Fruit fly (Drosophila melanogaster) whole organism, embryonic: ENCODE results near the gene CG16853.

Experiments
- Atf6 ChIP-seq: fragments of 200-800 bp; sonication (Bioruptor generic); IDR thresholded peaks from 2 replicates; pipeline ENCODE4 v1.3.6; 2022; ENCODE audit warnings: missing biosample characterization, missing genetic modification characterization
- BtbVII ChIP-seq: fragments of 200-800 bp; sonication (Bioruptor generic); optimal IDR thresholded peaks from 3 replicates; lab custom pipeline; 2017; ENCODE audit warnings: missing biosample characterization, mild to moderate bottlenecking, missing genetic modification characterization
- CG11093 ChIP-seq: fragments of 200-800 bp; sonication (Bioruptor generic); IDR thresholded peaks from 3 replicates; pipeline ENCODE4 v1.3.6; 2022; ENCODE audit warnings: missing biosample characterization, missing genetic modification characterization
- CG11560 ChIP-seq: fragments of 200-800 bp; sonication (Bioruptor generic); IDR thresholded peaks from 3 replicates; pipeline ENCODE4 v1.3.6; 2022; ENCODE audit warnings: missing biosample characterization, missing genetic modification characterization
- CG12942 ChIP-seq: fragments of 200-800 bp; sonication (Bioruptor generic); optimal IDR thresholded peaks from 3 replicates; lab custom pipeline; 2016; ENCODE audit warnings: missing biosample characterization, missing genetic modification characterization
- CG13287 ChIP-seq: fragments of 200-800 bp; sonication (Bioruptor generic); IDR thresholded peaks from 2 replicates; pipeline ENCODE4 v1.3.6; 2022; ENCODE audit warnings: missing biosample characterization, missing genetic modification characterization; ENCODE audit not compliant: partially characterized antibody
- CG13775 ChIP-seq: fragments of 200-800 bp; sonication (Bioruptor generic); optimal IDR thresholded peaks from 3 replicates; lab custom pipeline; 2017; ENCODE audit warnings: missing biosample characterization, mild to moderate bottlenecking, missing genetic modification characterization
- CG1603 ChIP-seq: fragments of 200-800 bp; sonication (Bioruptor generic); optimal IDR thresholded peaks from 2 replicates; lab custom pipeline; 2019; ENCODE audit warnings: missing biosample characterization, mild to moderate bottlenecking, missing genetic modification characterization, moderate library complexity
- CG18619 ChIP-seq: fragments of 200-800 bp; sonication (Bioruptor generic); optimal IDR thresholded peaks from 3 replicates; lab custom pipeline; 2017; ENCODE audit warnings: missing biosample characterization, mild to moderate bottlenecking, missing genetic modification characterization
- CG30431 ChIP-seq: fragments of 200-800 bp; sonication (Bioruptor generic); optimal IDR thresholded peaks from 2 replicates; lab custom pipeline; 2017; ENCODE audit warnings: missing biosample characterization, missing genetic modification characterization
- CG6254 ChIP-seq: fragments of 200-800 bp; sonication (Bioruptor generic); optimal IDR thresholded peaks from 3 replicates; lab custom pipeline; 2017; ENCODE audit warnings: mild to moderate bottlenecking, missing biosample characterization, missing genetic modification reagents, missing genetic modification characterization
- CG8765 ChIP-seq: fragments of 200-800 bp; sonication (Bioruptor generic); IDR thresholded peaks from 2 replicates; pipeline ENCODE4 v1.3.6; 2022; ENCODE audit warnings: missing biosample characterization, missing genetic modification characterization
- CG9437 ChIP-seq: fragments of 200-800 bp; sonication (Bioruptor generic); optimal IDR thresholded peaks from 2 replicates; lab custom pipeline; 2018; ENCODE audit warnings: missing biosample characterization, mild to moderate bottlenecking, missing genetic modification characterization
- CG9876 ChIP-seq: fragments of 200-800 bp; sonication (Bioruptor generic); optimal IDR thresholded peaks from 2 replicates; lab custom pipeline; 2016; ENCODE audit warnings: missing biosample characterization, missing genetic modification characterization
- CTCF ChIP-seq: fragments of 200-800 bp; sonication (Bioruptor generic); optimal IDR thresholded peaks from 2 replicates; lab custom pipeline; 2017; ENCODE audit warnings: missing biosample characterization, mild to moderate bottlenecking, missing genetic modification characterization, moderate library complexity
- ERR ChIP-seq: fragments of 200-800 bp; sonication (Bioruptor generic); optimal IDR thresholded peaks from 2 replicates; lab custom pipeline; 2016; ENCODE audit warnings: missing biosample characterization, missing genetic modification characterization
- Eip74EF ChIP-seq, 2 experiments: fragments of 200-800 bp in 1 of 2; fragments of >200 bp in 1 of 2; sonication (Bioruptor generic) in 1 of 2; optimal IDR thresholded peaks; 2 replicates each; lab custom pipeline; 2017 to 2019; ENCODE audit warnings: missing biosample characterization in 2 of 2, missing genetic modification characterization in 2 of 2, mild to moderate bottlenecking in 1 of 2, moderate library complexity in 1 of 2
- HLH4C ChIP-seq: fragments of 200-800 bp; sonication (Bioruptor generic); IDR thresholded peaks from 3 replicates; pipeline ENCODE4 v1.3.6; 2022; ENCODE audit warnings: missing biosample characterization, missing genetic modification characterization; ENCODE audit not compliant: partially characterized antibody
- Hmr ChIP-seq: fragments of 200-800 bp; sonication (Bioruptor generic); optimal IDR thresholded peaks from 3 replicates; lab custom pipeline; 2017; ENCODE audit warnings: mild to moderate bottlenecking, missing biosample characterization, missing genetic modification reagents, missing genetic modification characterization
- Med ChIP-seq: fragments of 200-800 bp; sonication (Bioruptor generic); peaks from one replicate; lab custom pipeline; 2016; ENCODE audit warnings: missing biosample characterization, missing genetic modification characterization, mild to moderate bottlenecking, inconsistent platforms, moderate library complexity
- Rfx ChIP-seq: fragments of 200-800 bp; sonication (Bioruptor generic); IDR thresholded peaks from 2 replicates; pipeline ENCODE4 v1.3.6; 2022; ENCODE audit warnings: missing biosample characterization, missing genetic modification characterization
- Taf1 ChIP-seq: fragments of 200-800 bp; sonication (Bioruptor generic); IDR thresholded peaks from 2 replicates; pipeline ENCODE4 v1.3.6; 2022; ENCODE audit warnings: missing biosample characterization, missing genetic modification characterization
- Usf ChIP-seq: fragments of 200-800 bp; sonication (Bioruptor generic); optimal IDR thresholded peaks from 2 replicates; lab custom pipeline; 2017; ENCODE audit warnings: missing genotype, missing biosample characterization, missing genetic modification characterization
- ara ChIP-seq: fragments of 200-800 bp; sonication (Bioruptor generic); IDR thresholded peaks from 2 replicates; pipeline ENCODE4 v1.3.6; 2022; ENCODE audit warnings: missing biosample characterization, missing genetic modification characterization
- ase ChIP-seq: fragments of 200-800 bp; sonication (Bioruptor generic); IDR thresholded peaks from 3 replicates; pipeline ENCODE4 v1.3.6; 2022; ENCODE audit warnings: missing biosample characterization, missing genetic modification characterization
- cad ChIP-seq: fragments of >200 bp; optimal IDR thresholded peaks from 2 replicates; lab custom pipeline; 2017; ENCODE audit warnings: missing biosample characterization, missing genetic modification characterization
- cg ChIP-seq: fragments of 200-800 bp; sonication (Bioruptor generic); optimal IDR thresholded peaks from 3 replicates; lab custom pipeline; 2019; ENCODE audit warnings: missing biosample characterization, mild to moderate bottlenecking, missing genetic modification characterization, moderate library complexity
- chinmo ChIP-seq: fragments of 200-800 bp; sonication (Bioruptor generic); IDR thresholded peaks from 4 replicates; pipeline ENCODE4 v1.3.6; 2022; ENCODE audit warnings: missing biosample characterization, missing genetic modification characterization; ENCODE audit not compliant: partially characterized antibody
- danr ChIP-seq: fragments of 200-800 bp; sonication (Bioruptor generic); IDR thresholded peaks from 2 replicates; pipeline ENCODE4 v1.3.6; 2022; ENCODE audit warnings: missing biosample characterization, missing genetic modification characterization
- gfzf ChIP-seq: fragments of 200-800 bp; sonication (Bioruptor generic); optimal IDR thresholded peaks from 2 replicates; lab custom pipeline; 2016; ENCODE audit warnings: missing biosample characterization, mild to moderate bottlenecking, missing genetic modification characterization, moderate library complexity
- grau ChIP-seq: fragments of 200-800 bp; optimal IDR thresholded peaks from 3 replicates; lab custom pipeline; 2019; ENCODE audit warnings: missing biosample characterization, mild to moderate bottlenecking, missing genetic modification characterization, moderate library complexity
- jigr1 ChIP-seq: fragments of 200-800 bp; sonication (Bioruptor generic); IDR thresholded peaks from 3 replicates; pipeline ENCODE4 v1.3.6; 2022; ENCODE audit warnings: missing biosample characterization, missing genetic modification characterization
- lov ChIP-seq, 2 experiments: fragments of 200-800 bp in 1 of 2; fragments of >200 bp in 1 of 2; sonication (Bioruptor generic) in 1 of 2; IDR thresholded peaks in 1 of 2; optimal IDR thresholded peaks in 1 of 2; 2 replicates in 1 of 2; 3 replicates in 1 of 2; pipeline versions ENCODE4 v1.3.6 to Lab custom; 2017 to 2022; ENCODE audit warnings: missing biosample characterization in 1 of 2, missing genetic modification characterization in 1 of 2
- phol ChIP-seq: fragments of 200-800 bp; sonication (Bioruptor generic); optimal IDR thresholded peaks from 3 replicates; lab custom pipeline; 2018; ENCODE audit warnings: missing biosample characterization, mild to moderate bottlenecking, missing genetic modification characterization, moderate library complexity
- pum ChIP-seq: fragments of 200-800 bp; sonication (Bioruptor generic); optimal IDR thresholded peaks from 2 replicates; lab custom pipeline; 2016; ENCODE audit warnings: missing biosample characterization, missing genetic modification characterization
- run ChIP-seq: fragments of 200-800 bp; sonication (Bioruptor generic); optimal IDR thresholded peaks from 3 replicates; lab custom pipeline; 2018; ENCODE audit warnings: missing biosample characterization, mild to moderate bottlenecking, missing genetic modification characterization
- schlank ChIP-seq: fragments of 200-800 bp; sonication (Bioruptor generic); optimal IDR thresholded peaks from 2 replicates; lab custom pipeline; 2018; ENCODE audit warnings: missing biosample characterization, mild to moderate bottlenecking, missing genetic modification characterization
- sens ChIP-seq: fragments of 200-800 bp; sonication (Bioruptor generic); peaks from one replicate; lab custom pipeline; 2016; ENCODE audit warnings: missing biosample characterization, missing genetic modification characterization
- slbo ChIP-seq: fragments of 200-800 bp; sonication (Bioruptor generic); IDR thresholded peaks from 2 replicates; pipeline ENCODE4 v1.3.6; 2022; ENCODE audit warnings: missing biosample characterization, missing genetic modification characterization
- sqz ChIP-seq: fragments of 200-800 bp; sonication (Bioruptor generic); optimal IDR thresholded peaks from 3 replicates; lab custom pipeline; 2018; ENCODE audit warnings: missing biosample characterization, mild to moderate bottlenecking, missing genetic modification characterization
- stwl ChIP-seq: fragments of 200-800 bp; sonication (Bioruptor generic); optimal IDR thresholded peaks from 3 replicates; lab custom pipeline; 2018; ENCODE audit warnings: missing biosample characterization, mild to moderate bottlenecking, missing genetic modification characterization, moderate library complexity
- sug ChIP-seq: fragments of 200-800 bp; optimal IDR thresholded peaks from 2 replicates; lab custom pipeline; 2019; ENCODE audit warnings: missing biosample characterization, mild to moderate bottlenecking, missing genetic modification characterization, moderate library complexity
- tll ChIP-seq, 2 experiments: fragments of 200-800 bp in 1 of 2; fragments of >200 bp in 1 of 2; sonication (Bioruptor generic) in 1 of 2; optimal IDR thresholded peaks; 2 replicates each; lab custom pipeline; 2017 to 2019; ENCODE audit warnings: missing biosample characterization in 2 of 2, missing genetic modification characterization in 2 of 2, mild to moderate bottlenecking in 1 of 2, moderate library complexity in 1 of 2
- tna ChIP-seq: fragments of 200-800 bp; sonication (Bioruptor generic); IDR thresholded peaks from 2 replicates; pipeline ENCODE4 v1.3.6; 2022; ENCODE audit warnings: missing biosample characterization, missing genetic modification characterization; ENCODE audit not compliant: partially characterized antibody
- ttk ChIP-seq: fragments of 200-800 bp; sonication (Bioruptor generic); IDR thresholded peaks from 2 replicates; pipeline ENCODE4 v2.1.2; 2022; ENCODE audit warnings: missing biosample characterization, missing genetic modification characterization
- wor ChIP-seq: fragments of 200-800 bp; sonication (Bioruptor generic); IDR thresholded peaks from 2 replicates; pipeline ENCODE4 v1.3.6; 2022; ENCODE audit warnings: missing biosample characterization, missing genetic modification characterization
- zfh1 ChIP-seq: fragments of 200-800 bp; sonication (Bioruptor generic); IDR thresholded peaks from 3 replicates; pipeline ENCODE4 v1.3.6; 2022; ENCODE audit warnings: missing biosample characterization, missing genetic modification characterization

CG16853 gene

DNA sequence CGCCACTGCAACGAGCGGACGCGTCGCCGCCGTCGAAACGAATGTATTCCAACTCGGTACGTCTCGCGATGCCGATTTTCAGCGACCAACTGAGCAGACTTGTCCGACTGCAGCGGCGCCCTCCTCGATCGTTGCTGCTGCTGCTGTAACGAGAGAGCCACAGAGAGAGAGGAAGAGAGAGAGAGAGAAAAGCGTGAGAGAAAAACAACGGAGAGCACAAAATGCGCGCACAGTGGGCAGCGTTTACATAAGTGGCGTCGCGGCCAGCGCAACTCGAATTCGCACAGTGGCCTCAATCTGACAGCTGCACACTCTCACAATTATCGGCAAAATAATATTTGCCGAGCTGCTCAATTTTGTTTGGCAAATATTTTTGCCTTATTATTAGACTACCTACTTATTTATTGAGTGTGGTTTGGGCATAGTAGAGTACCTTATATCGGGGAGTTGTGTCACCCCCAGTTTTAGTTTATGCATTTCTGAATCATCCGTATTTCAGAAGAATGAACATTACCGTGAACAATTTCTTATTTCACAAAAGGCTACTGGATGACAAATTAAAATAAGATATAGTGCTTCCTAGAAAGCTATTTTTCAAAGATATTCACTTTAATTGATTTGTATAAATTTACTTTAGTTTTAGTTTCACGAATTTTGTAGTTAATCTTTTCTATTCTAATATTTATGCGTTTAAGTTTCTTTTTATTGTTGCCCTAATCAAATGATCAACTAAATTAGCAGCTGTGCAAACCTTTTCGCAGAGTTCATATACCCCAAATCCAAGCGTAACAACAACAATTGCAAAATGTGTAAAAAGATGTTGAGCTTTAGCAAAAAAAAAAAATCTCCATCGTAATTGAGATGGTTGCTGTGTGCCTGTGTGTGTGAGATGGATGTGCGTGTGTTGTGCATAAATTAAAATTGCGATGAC lies 28.5 kb upstream of the CG16853 start (continued):
- TF ChIP-seq tna (GFP tag; lab: Robert Waterston, UW): no peak
- TF ChIP-seq sug (tag; lab: Kevin White, UChicago): peak; percentile 28
- TF ChIP-seq cad (GFP tag; lab: Kevin White, UChicago): no peak
- no peak for TF ChIP-seq run (tag; lab: Kevin White, UChicago)
- TF ChIP-seq schlank (tag; lab: Kevin White, UChicago): peak; percentile 3
- TF ChIP-seq Hmr: peak; percentile 47
- no peak for TF ChIP-seq stwl
- peak; percentile 48; the same call in 1 of the 2 replicates for TF ChIP-seq ara (GFP tag; lab: Robert Waterston, UW)
- peak; percentile 54 for TF ChIP-seq cg (GFP tag; lab: Kevin White, UChicago)
- peak; percentile 13 for TF ChIP-seq CTCF (GFP tag; lab: Kevin White, UChicago)
- TF ChIP-seq Eip74EF (GFP tag; optimal IDR thresholded peaks at IDR 0.05; lab: Kevin White, UChicago): no peak
- TF ChIP-seq tll (GFP tag; optimal IDR thresholded peaks at IDR 0.05; lab: Kevin White, UChicago): no peak
- TF ChIP-seq CG18619: peak; percentile 70
- TF ChIP-seq gfzf: no peak
- TF ChIP-seq pum (GFP tag; lab: Kevin White, UChicago): peak; percentile 66
- 0 out of 2 replicates have a peak, but pooled peaks have one; percentile 30 for TF ChIP-seq Taf1
- peak; percentile 58; the same call in 2 of the 3 replicates for TF ChIP-seq CG11093 (GFP tag; lab: Robert Waterston, UW)
- TF ChIP-seq Med (GFP tag; lab: Kevin White, UChicago): peak; percentile 90
- TF ChIP-seq CG13775: peak; percentile 66
- TF ChIP-seq CG12942 (GFP tag; lab: Kevin White, UChicago): no peak
- TF ChIP-seq zfh1 (GFP tag; lab: Robert Waterston, UW): peak; percentile 73
- peak; percentile 90; the same call in 2 of the 4 replicates for TF ChIP-seq chinmo (GFP tag; lab: Robert Waterston, UW)
- TF ChIP-seq ase (GFP tag; lab: Robert Waterston, UW): peak; percentile 72
- TF ChIP-seq BtbVII (GFP tag; lab: Kevin White, UChicago): peak; percentile 43
- peak; percentile 16 for TF ChIP-seq Usf (GFP tag; lab: Kevin White, UChicago)
- no peak for TF ChIP-seq lov (optimal IDR thresholded peaks at IDR 0.05; lab: Kevin White, UChicago)
- TF ChIP-seq lov (GFP tag; IDR thresholded peaks at IDR 0.05; lab: Robert Waterston, UW): peak; percentile 56; the same call in 1 of the 3 replicates
- TF ChIP-seq sqz: peak; percentile 33
- TF ChIP-seq ERR (GFP tag; lab: Kevin White, UChicago): peak; percentile 63
- TF ChIP-seq CG8765: no peak
- TF ChIP-seq jigr1 (GFP tag; lab: Robert Waterston, UW): no peak
- TF ChIP-seq slbo: peak; percentile 89
- peak; percentile 62 for TF ChIP-seq grau (tag; lab: Kevin White, UChicago)
- TF ChIP-seq CG13287 (GFP tag; lab: Robert Waterston, UW): no peak
- peak; percentile 34; the same call in 1 of the 2 replicates for TF ChIP-seq wor (GFP tag; lab: Robert Waterston, UW)
- peak; percentile 46; the same call in 1 of the 2 replicates for TF ChIP-seq danr (GFP tag; lab: Robert Waterston, UW)
- TF ChIP-seq HLH4C (GFP tag; lab: Robert Waterston, UW): 0 out of 3 replicates have a peak, but pooled peaks have one; percentile 44
- TF ChIP-seq Rfx (GFP tag; lab: Robert Waterston, UW): peak; percentile 87
- TF ChIP-seq ttk (GFP tag; lab: Robert Waterston, UW): peak; percentile 66
- no peak for TF ChIP-seq CG6254 (GFP tag; lab: Kevin White, UChicago)
- TF ChIP-seq phol (tag; lab: Kevin White, UChicago): peak; percentile 51
- TF ChIP-seq CG9876: peak; percentile 63
- peak; percentile 48 for TF ChIP-seq CG30431 (GFP tag; lab: Kevin White, UChicago)
- TF ChIP-seq CG11560: 0 out of 3 replicates have a peak, but pooled peaks have one; percentile 13
- TF ChIP-seq Atf6: peak; percentile 63
- TF ChIP-seq sens (GFP tag; lab: Kevin White, UChicago): peak; percentile 93
- peak; percentile 71 for TF ChIP-seq CG1603 (tag; lab: Kevin White, UChicago)
- peak; percentile 70 for TF ChIP-seq CG9437 (GFP tag; lab: Kevin White, UChicago)
